Fruit fly (Drosophila melanogaster) whole organism, wandering third instar larva: ENCODE measurements around the gene dyw.

ENCODE experiments used
- CG32264 ChIP-seq: fragments of 200-800 bp; sonication (Bioruptor generic); optimal IDR thresholded peaks from 2 replicates; lab custom pipeline; 2016; ENCODE audit warnings: missing biosample characterization, missing genetic modification characterization
- CG9705 ChIP-seq: fragments of 200-800 bp; sonication (Bioruptor generic); optimal IDR thresholded peaks from 2 replicates; lab custom pipeline; 2018; ENCODE audit warnings: missing biosample characterization, mild to moderate bottlenecking, missing genetic modification characterization
- Dfd ChIP-seq: fragments of >200 bp; optimal IDR thresholded peaks from 2 replicates; lab custom pipeline; 2017; ENCODE audit warnings: missing biosample characterization, missing genetic modification characterization
- Dif ChIP-seq: fragments of 200-275, 200-300 bp; sonication (Bioruptor generic); optimal IDR thresholded peaks from 2 replicates; lab custom pipeline; 2018; ENCODE audit warnings: missing biosample characterization, missing genetic modification characterization; ENCODE audit not compliant: partially characterized antibody
- GATAd ChIP-seq: sonication (Bioruptor generic); optimal IDR thresholded peaks from 2 replicates; lab custom pipeline; 2016; ENCODE audit warnings: missing biosample characterization, missing genetic modification characterization
- HLH106 ChIP-seq: fragments of 200-800 bp; optimal IDR thresholded peaks from 3 replicates; lab custom pipeline; 2019; ENCODE audit warnings: missing biosample characterization, mild to moderate bottlenecking, missing genetic modification characterization, moderate library complexity
- Hnf4 ChIP-seq: fragments of 200-800 bp; sonication (Bioruptor generic); optimal IDR thresholded peaks from 2 replicates; lab custom pipeline; 2016; ENCODE audit warnings: missing biosample characterization, mild to moderate bottlenecking, missing genetic modification characterization
- Hr83 ChIP-seq: fragments of 200-300 bp; sonication (Bioruptor generic); optimal IDR thresholded peaks from 2 replicates; lab custom pipeline; 2016; ENCODE audit warnings: missing biosample characterization, mild to moderate bottlenecking, missing genetic modification characterization, moderate library complexity; ENCODE audit not compliant: poor library complexity, severe bottlenecking
- Jra ChIP-seq: sonication (Bioruptor generic); optimal IDR thresholded peaks from 2 replicates; lab custom pipeline; 2016; ENCODE audit warnings: missing biosample characterization, missing genetic modification characterization
- Myc ChIP-seq: fragments of >200 bp; optimal IDR thresholded peaks from 2 replicates; lab custom pipeline; 2017
- N ChIP-seq: fragments of >200 bp; optimal IDR thresholded peaks from 2 replicates; lab custom pipeline; 2018; ENCODE audit warnings: missing biosample characterization, missing external identifiers, missing genetic modification characterization
- OdsH ChIP-seq: fragments of 200-800 bp; sonication (Bioruptor generic); optimal IDR thresholded peaks from 2 replicates; lab custom pipeline; 2016; ENCODE audit warnings: missing biosample characterization, mild to moderate bottlenecking, missing genetic modification characterization
- Rel ChIP-seq, 2 experiments: fragments of 200-800 bp; sonication (Bioruptor generic) in 1 of 2; optimal IDR thresholded peaks; 2 replicates in 1 of 2; 3 replicates in 1 of 2; lab custom pipeline; 2016 to 2019; ENCODE audit warnings: mild to moderate bottlenecking in 2 of 2, missing biosample characterization in 2 of 2, missing genetic modification characterization in 2 of 2, moderate library complexity in 1 of 2
- Sp1 ChIP-seq: fragments of 200-800 bp; sonication (Bioruptor generic); optimal IDR thresholded peaks from 3 replicates; lab custom pipeline; 2019; ENCODE audit warnings: missing biosample characterization, mild to moderate bottlenecking, missing genetic modification characterization, moderate library complexity
- Vsx2 ChIP-seq: fragments of 200-300, 225-300 bp; sonication (Bioruptor generic); optimal IDR thresholded peaks from 2 replicates; lab custom pipeline; 2018; ENCODE audit warnings: missing biosample characterization, missing genetic modification characterization; ENCODE audit not compliant: partially characterized antibody
- br ChIP-seq: fragments of 200-800 bp; sonication (Bioruptor generic); optimal IDR thresholded peaks from 2 replicates; lab custom pipeline; 2016; ENCODE audit warnings: missing biosample characterization, missing genetic modification characterization
- brk ChIP-seq: fragments of 200-800 bp; sonication (Bioruptor generic); optimal IDR thresholded peaks from 2 replicates; lab custom pipeline; 2016; ENCODE audit warnings: missing biosample characterization, mild to moderate bottlenecking, missing genetic modification characterization
- dl ChIP-seq, 2 experiments: fragments of 175-275, 200-275 bp in 1 of 2; fragments of 200-275 bp in 1 of 2; sonication (Bioruptor generic); optimal IDR thresholded peaks; lab custom pipeline; 2018; ENCODE audit warnings: mild to moderate bottlenecking in 2 of 2, missing biosample characterization in 2 of 2, missing genetic modification characterization in 2 of 2, moderate library complexity in 2 of 2; ENCODE audit not compliant: partially characterized antibody in 2 of 2, insufficient read depth in 1 of 2
- dmrt93B ChIP-seq: fragments of 200-800 bp; sonication (Bioruptor generic); optimal IDR thresholded peaks from 2 replicates; lab custom pipeline; 2018; ENCODE audit warnings: missing biosample characterization, mild to moderate bottlenecking, missing genetic modification characterization
- dsf ChIP-seq: sonication (Bioruptor generic); optimal IDR thresholded peaks from 2 replicates; lab custom pipeline; 2016; ENCODE audit warnings: missing biosample characterization, missing genetic modification characterization, borderline replicate concordance
- ey ChIP-seq: fragments of 200-800 bp; sonication (Bioruptor generic); optimal IDR thresholded peaks from 2 replicates; lab custom pipeline; 2016; ENCODE audit warnings: missing biosample characterization, missing genetic modification characterization
- foxo ChIP-seq, 2 experiments: fragments of 200-800 bp; sonication (Bioruptor generic); optimal IDR thresholded peaks; 2 replicates in 1 of 2; 3 replicates in 1 of 2; lab custom pipeline; 2016 to 2017; ENCODE audit warnings: missing biosample characterization in 2 of 2, missing genetic modification characterization in 2 of 2
- fru ChIP-seq: fragments of 200-800 bp; sonication (Bioruptor generic); optimal IDR thresholded peaks from 3 replicates; lab custom pipeline; 2016; ENCODE audit warnings: missing biosample characterization, mild to moderate bottlenecking, missing genetic modification characterization
- h ChIP-seq: fragments of 200-800 bp; sonication (Bioruptor generic); optimal IDR thresholded peaks from 3 replicates; lab custom pipeline; 2016; ENCODE audit warnings: missing biosample characterization, mild to moderate bottlenecking, missing genetic modification characterization
- jim ChIP-seq: fragments of 175-275, 200-325 bp; sonication (Bioruptor generic); optimal IDR thresholded peaks from 2 replicates; lab custom pipeline; 2016; ENCODE audit warnings: missing biosample characterization, mild to moderate bottlenecking, missing genetic modification characterization
- lola ChIP-seq: fragments of >200 bp; optimal IDR thresholded peaks from 2 replicates; lab custom pipeline; 2017; ENCODE audit warnings: missing biosample characterization, missing genetic modification characterization
- psq ChIP-seq: fragments of 200-800 bp; sonication (Bioruptor generic); optimal IDR thresholded peaks from 3 replicates; lab custom pipeline; 2017; ENCODE audit warnings: missing biosample characterization, mild to moderate bottlenecking, missing genetic modification characterization, moderate library complexity
- rgr ChIP-seq: fragments of 200-800 bp; sonication (Bioruptor generic); optimal IDR thresholded peaks from 3 replicates; lab custom pipeline; 2016; ENCODE audit warnings: missing biosample characterization, mild to moderate bottlenecking, missing genetic modification characterization
- sage ChIP-seq: fragments of 200-800 bp; sonication (Bioruptor generic); optimal IDR thresholded peaks from 2 replicates; lab custom pipeline; 2016; ENCODE audit warnings: missing biosample characterization, mild to moderate bottlenecking, missing genetic modification characterization
- sv ChIP-seq: fragments of 200-800 bp; sonication (Bioruptor generic); optimal IDR thresholded peaks from 3 replicates; lab custom pipeline; 2016; ENCODE audit warnings: missing biosample characterization, missing genetic modification characterization
- tai ChIP-seq: sonication (Bioruptor generic); optimal IDR thresholded peaks from 2 replicates; lab custom pipeline; 2016; ENCODE audit warnings: missing biosample characterization, missing genetic modification characterization

The dyw gene

DNA sequence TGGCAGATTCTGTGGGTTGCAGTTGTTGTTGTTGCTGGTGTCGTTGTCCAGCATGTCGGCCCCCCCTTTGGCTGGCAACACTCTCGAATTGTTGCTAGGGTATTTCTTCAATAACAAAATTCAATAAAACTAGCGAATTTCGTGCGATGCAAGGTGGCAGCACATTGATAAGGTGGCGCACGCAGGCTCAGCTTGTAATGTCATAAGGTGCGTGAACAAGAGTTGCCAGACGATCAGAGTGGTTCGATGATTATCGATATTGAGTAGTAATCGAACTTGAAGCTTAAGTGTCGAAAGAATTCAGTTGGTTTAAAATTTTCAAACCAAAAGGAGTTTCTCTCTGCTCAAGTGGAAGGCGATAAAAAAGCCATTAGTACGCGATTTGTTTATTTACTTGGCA, 26.4 kb upstream of the dyw start, which contains the start of gene CG2701:
TSS of gene CG2701 (minus strand) at position 206 of the 400 bp plus-strand sequence.
- TF ChIP-seq brk (GFP tag; lab: Kevin White, UChicago): no peak
- peak; percentile 42 for TF ChIP-seq Hr83 (GFP tag; lab: Kevin White, UChicago)

DNA sequence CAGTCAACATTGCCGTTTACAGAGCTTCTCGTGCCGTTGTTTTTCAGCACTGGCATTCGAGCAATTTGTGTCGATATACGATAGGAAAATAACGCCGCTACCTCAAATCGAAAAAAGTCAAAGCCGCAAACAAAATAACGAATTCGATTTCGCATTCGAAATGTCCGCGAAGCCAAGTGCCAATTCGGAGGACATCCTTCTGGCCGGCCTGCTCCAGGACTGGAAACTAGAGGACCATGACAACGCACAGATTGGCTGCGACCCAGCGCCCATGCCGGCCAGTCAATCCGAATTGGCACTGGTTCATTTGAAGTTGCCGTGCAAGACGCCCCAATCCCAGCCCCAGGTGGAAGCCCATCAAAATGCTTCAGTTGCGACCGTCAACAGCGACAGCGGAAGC, 21.0 kb upstream of the dyw start:
- TF ChIP-seq CG9705 (GFP tag; lab: Kevin White, UChicago) (no peak), CG32264 (GFP tag; lab: Kevin White, UChicago) (no peak), N (GFP tag; lab: Kevin White, UChicago) (no peak), GATAd (GFP tag; lab: Kevin White, UChicago) (no peak), Dif (GFP tag; lab: Kevin White, UChicago) (peak; percentile 84), dsf (GFP tag; lab: Kevin White, UChicago) (no peak), ey (GFP tag; lab: Kevin White, UChicago) (no peak), psq (GFP tag; lab: Kevin White, UChicago) (no peak), Dfd (GFP tag; lab: Kevin White, UChicago) (no peak), HLH106 (peak; percentile 14), foxo (GFP tag; optimal IDR thresholded peaks at IDR 0.05; lab: Kevin White, UChicago) (no peak), Vsx2 (GFP tag; lab: Kevin White, UChicago) (peak; percentile 96), Rel (GFP tag; optimal IDR thresholded peaks at IDR 0.05; lab: Kevin White, UChicago) (no peak), Rel (tag; optimal IDR thresholded peaks at IDR 0.05; lab: Kevin White, UChicago) (no peak), lola (GFP tag; lab: Kevin White, UChicago) (no peak), Jra (GFP tag; lab: Kevin White, UChicago) (no peak), Myc (lab: Kevin White, UChicago) (no peak), sv (GFP tag; lab: Kevin White, UChicago) (no peak), tai (GFP tag; lab: Kevin White, UChicago) (no peak), dl (GFP tag; optimal IDR thresholded peaks at IDR 0.05; lab: Kevin White, UChicago; ENCODE audit: insufficient read depth in 1 of 2, partially characterized antibody in 2 of 2) (no peak)

DNA sequence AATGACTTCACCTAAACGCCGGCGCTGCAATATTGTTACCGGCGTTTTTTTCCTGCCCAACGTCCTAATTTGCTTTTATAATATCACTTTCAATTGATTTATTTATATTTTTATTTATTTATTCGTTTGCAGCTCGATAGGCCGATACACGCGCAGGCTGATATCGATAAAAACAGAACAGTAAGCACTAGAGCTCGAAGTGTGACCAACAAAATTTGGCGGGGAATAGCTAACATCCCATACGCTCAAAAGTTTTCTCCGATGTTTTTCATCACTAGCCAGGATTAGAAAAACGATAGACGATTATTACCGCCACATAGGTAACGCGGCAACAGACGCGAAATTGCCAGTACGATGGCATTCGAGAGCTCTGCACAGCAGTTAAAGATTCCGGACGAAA, 20.1 kb upstream of the dyw start, which contains the start of the genes CG2685 and CG2694:
TSS of gene CG2685 (minus strand) at position 185 of the 400 bp plus-strand sequence.
TSS of gene CG2694 (plus strand) at position 304 of the 400 bp plus-strand sequence.
- TF ChIP-seq br (GFP tag; lab: Kevin White, UChicago): no peak
- TF ChIP-seq foxo (GFP tag; optimal IDR thresholded peaks at IDR 0.05; lab: Kevin White, UChicago): peak in 1 of 2 experiments; percentile 10
- TF ChIP-seq Dif (GFP tag; lab: Kevin White, UChicago): no peak
- no peak for TF ChIP-seq Hnf4
- TF ChIP-seq rgr (GFP tag; lab: Kevin White, UChicago): peak; percentile 9
- TF ChIP-seq Myc (lab: Kevin White, UChicago): peak; percentile 24
- no peak for TF ChIP-seq Sp1 (GFP tag; lab: Kevin White, UChicago)
- no peak for TF ChIP-seq ey (GFP tag; lab: Kevin White, UChicago)
- TF ChIP-seq sv (GFP tag; lab: Kevin White, UChicago): no peak

DNA sequence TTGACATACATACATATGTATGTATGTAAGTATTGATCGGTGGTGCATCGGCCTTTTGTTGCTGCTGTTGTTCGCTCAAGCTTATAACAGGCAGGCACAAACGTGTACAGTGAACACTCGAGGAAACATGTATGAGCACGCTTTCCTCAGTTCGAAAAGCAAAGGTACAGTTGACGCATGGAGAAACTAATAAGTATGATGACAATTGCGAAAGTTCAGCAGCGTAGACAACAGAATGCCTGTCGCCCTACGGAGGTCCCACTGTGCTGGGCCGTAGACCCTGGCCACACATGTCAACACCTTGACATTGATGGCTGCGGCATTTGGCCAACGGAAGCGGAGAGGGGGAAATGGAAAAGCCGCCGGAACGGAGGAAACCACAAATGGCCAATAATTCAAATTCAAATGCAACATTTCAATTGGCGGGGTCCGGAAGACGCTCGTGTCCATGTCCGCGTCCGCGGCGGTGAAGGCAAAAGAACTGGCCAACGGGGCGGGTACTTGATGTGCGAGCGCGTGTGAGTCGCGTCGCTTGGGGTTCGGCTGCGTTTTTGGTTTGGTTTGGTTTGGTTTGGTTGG, 14.6 kb upstream of the dyw start, which contains the start of gene CG2681:
TSS of gene CG2681 (plus strand) at position 529 of the 579 bp plus-strand sequence.
- TF ChIP-seq h (GFP tag; lab: Kevin White, UChicago): peak; percentile 9
- TF ChIP-seq fru (GFP tag; lab: Kevin White, UChicago): peak; percentile 18
- no peak for TF ChIP-seq sage
- TF ChIP-seq rgr (GFP tag; lab: Kevin White, UChicago): peak; percentile 26
- TF ChIP-seq jim (GFP tag; lab: Kevin White, UChicago): no peak
- TF ChIP-seq OdsH (GFP tag; lab: Kevin White, UChicago): peak; percentile 14
- TF ChIP-seq ey (GFP tag; lab: Kevin White, UChicago): peak; percentile 42
- TF ChIP-seq foxo (GFP tag; optimal IDR thresholded peaks at IDR 0.05; lab: Kevin White, UChicago): peak in 1 of 2 experiments; percentile 43
- TF ChIP-seq dmrt93B: no peak
- TF ChIP-seq, all 38 proteins: peak for 6
